In the genomic region with DNA sequence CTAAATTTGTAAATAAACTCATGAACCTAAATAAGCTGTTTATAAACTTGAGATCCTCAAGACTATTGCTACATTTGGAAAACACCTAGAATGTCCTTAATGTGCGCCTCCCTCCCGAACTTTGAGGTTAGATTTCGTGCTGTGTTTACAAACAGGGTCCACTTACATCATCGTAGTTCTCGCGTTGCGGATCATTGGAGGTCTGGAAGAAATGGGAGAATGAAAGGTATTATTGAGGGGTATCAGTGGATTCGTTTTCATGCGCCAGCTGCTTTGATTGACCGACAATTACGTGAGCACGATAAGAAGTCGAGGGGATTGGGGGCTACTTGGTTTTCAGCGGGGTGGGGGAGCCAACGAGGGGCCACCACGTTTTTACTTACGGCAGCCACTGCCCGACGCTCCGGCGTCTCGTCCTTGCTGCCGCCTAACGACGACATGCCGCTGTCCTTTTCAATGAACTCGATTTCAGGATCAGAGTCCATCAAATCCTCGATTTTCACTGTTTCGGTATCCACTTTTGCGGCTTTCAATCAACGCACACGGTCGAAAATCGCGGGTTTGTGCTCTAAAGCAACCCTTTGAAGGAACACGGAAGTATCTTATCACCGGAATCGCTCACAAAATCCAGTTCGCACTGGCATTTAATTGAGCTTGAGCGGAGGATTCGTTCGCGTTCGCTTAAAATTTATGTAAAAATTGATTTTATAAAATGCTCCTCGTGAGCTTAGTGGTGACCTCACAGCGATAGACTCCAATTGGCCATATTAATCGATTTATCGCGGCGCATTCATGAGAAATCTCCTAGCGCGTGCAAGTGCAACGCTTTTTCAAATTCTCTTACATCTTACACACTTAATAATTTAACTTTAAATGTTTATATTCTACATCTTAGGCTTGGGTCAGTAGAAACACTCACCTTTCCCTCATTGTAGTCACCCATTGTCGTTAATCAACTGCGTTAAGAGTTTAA, we compare ENCODE assay signal across 5 fruit fly cellular contexts.
TF ChIP-seq lines count a peak whose summit lies in the region.

No protein-coding gene starts in this region.

- TF ChIP-seq CTCF in whole organism, embryonic (GFP tag; optimal IDR thresholded peaks at IDR 0.05; lab: Kevin White, UChicago): no peak

TF ChIP-seq in whole organism, adult, 20 proteins besides CTCF, POLR2A, EP300 and RAD21:
- TF ChIP-seq Hr96 (GFP tag; optimal IDR thresholded peaks at IDR 0.05; lab: Kevin White, UChicago) (no peak), Mnt (GFP tag; optimal IDR thresholded peaks at IDR 0.05; lab: Kevin White, UChicago) (peak; percentile 62), pad (GFP tag; optimal IDR thresholded peaks at IDR 0.05; lab: Kevin White, UChicago) (no peak), cic (GFP tag; optimal IDR thresholded peaks at IDR 0.05; lab: Kevin White, UChicago) (no peak), CG5204 (GFP tag; optimal IDR thresholded peaks at IDR 0.05; lab: Kevin White, UChicago) (no peak), CG14711 (tag; optimal IDR thresholded peaks at IDR 0.05; lab: Kevin White, UChicago) (no peak), bab1 (GFP tag; optimal IDR thresholded peaks at IDR 0.05; lab: Kevin White, UChicago) (peak; percentile 16), toe (GFP tag; optimal IDR thresholded peaks at IDR 0.05; lab: Kevin White, UChicago) (no peak), tj (GFP tag; optimal IDR thresholded peaks at IDR 0.05; lab: Kevin White, UChicago) (peak; percentile 1), CG12768 (GFP tag; optimal IDR thresholded peaks at IDR 0.05; lab: Kevin White, UChicago) (peak; percentile 1), ovo (GFP tag; optimal IDR thresholded peaks at IDR 0.05; lab: Kevin White, UChicago) (no peak)

TF ChIP-seq in whole organism, embryonic, 481 proteins besides CTCF, POLR2A, EP300 and RAD21 (continues in another document):
- TF ChIP-seq bbx (GFP tag; IDR thresholded peaks at IDR 0.05; lab: Robert Waterston, UW; ENCODE audit: partially characterized antibody) (peak; percentile 75), Bdp1 (GFP tag; optimal IDR thresholded peaks at IDR 0.05; lab: Kevin White, UChicago) (no peak), CG12219 (GFP tag; optimal IDR thresholded peaks at IDR 0.05; lab: Kevin White, UChicago) (no peak), h (optimal IDR thresholded peaks at IDR 0.05; lab: Kevin White, UChicago) (no peak), toy (GFP tag; IDR thresholded peaks at IDR 0.05; lab: Robert Waterston, UW) (no peak), CG12391 (tag; optimal IDR thresholded peaks at IDR 0.05; lab: Kevin White, UChicago) (no peak), dmrt99B (tag; optimal IDR thresholded peaks at IDR 0.05; lab: Kevin White, UChicago) (no peak), pzg (GFP tag; optimal IDR thresholded peaks at IDR 0.05; lab: Kevin White, UChicago) (peak; percentile 79), lola (GFP tag; optimal IDR thresholded peaks at IDR 0.05; lab: Kevin White, UChicago) (no peak), NK7.1 (GFP tag; optimal IDR thresholded peaks at IDR 0.05; lab: Kevin White, UChicago) (no peak), CG12155 (GFP tag; optimal IDR thresholded peaks at IDR 0.05; lab: Kevin White, UChicago) (no peak), Elba2 (GFP tag; optimal IDR thresholded peaks at IDR 0.05; lab: Kevin White, UChicago) (peak; percentile 96), Myb (GFP tag; optimal IDR thresholded peaks at IDR 0.05; lab: Kevin White, UChicago) (peak; percentile 99), nmo (GFP tag; optimal IDR thresholded peaks at IDR 0.05; lab: Kevin White, UChicago) (no peak), klu (GFP tag; IDR thresholded peaks at IDR 0.05; lab: Robert Waterston, UW) (no peak), CG9609 (GFP tag; optimal IDR thresholded peaks at IDR 0.05; lab: Kevin White, UChicago) (no peak), ase (GFP tag; IDR thresholded peaks at IDR 0.05; lab: Robert Waterston, UW) (no peak), Max (GFP tag; optimal IDR thresholded peaks at IDR 0.05; lab: Kevin White, UChicago) (peak; percentile 14)

TF ChIP-seq in whole organism, prepupa, 60 proteins besides CTCF, POLR2A, EP300 and RAD21:
- TF ChIP-seq vri (GFP tag; optimal IDR thresholded peaks at IDR 0.05; lab: Kevin White, UChicago) (peak; percentile 81), esn (GFP tag; optimal IDR thresholded peaks at IDR 0.05; lab: Kevin White, UChicago) (no peak)

TF ChIP-seq in whole organism, pupa, 21 proteins besides CTCF, POLR2A, EP300 and RAD21:
- peak; percentile 87 for TF ChIP-seq EcR (GFP tag; optimal IDR thresholded peaks at IDR 0.05; lab: Kevin White, UChicago)
- TF ChIP-seq CG14655 (GFP tag; optimal IDR thresholded peaks at IDR 0.05; lab: Kevin White, UChicago): no peak
- no peak for TF ChIP-seq CG32121 (GFP tag; IDR thresholded peaks at IDR 0.05; lab: Robert Waterston, UW)

TF ChIP-seq in whole organism, wandering third instar larva, 38 proteins besides CTCF, POLR2A, EP300 and RAD21:
- TF ChIP-seq Hr83 (GFP tag; optimal IDR thresholded peaks at IDR 0.05; lab: Kevin White, UChicago; ENCODE audit: poor library complexity, severe bottlenecking) (peak; percentile 7), GATAd (GFP tag; optimal IDR thresholded peaks at IDR 0.05; lab: Kevin White, UChicago) (no peak), sage (GFP tag; optimal IDR thresholded peaks at IDR 0.05; lab: Kevin White, UChicago) (peak; percentile 73)
